Worm (Caenorhabditis elegans) whole organism, L1 larva: ENCODE data around the gene K11H12.11.

Experiments used
- ama-1 ChIP-seq: fragments of 150-350 bp; optimal IDR thresholded peaks from 2 replicates; lab custom pipeline; 2014
- ceh-82 ChIP-seq, 3 experiments: fragments of 150-350 bp in 1 of 3; sonication (generic microtip) in 2 of 3; optimal IDR thresholded peaks; 2 replicates each; lab custom pipeline; 2014 to 2017; ENCODE audit warnings: missing biosample characterization in 3 of 3, missing genetic modification characterization in 3 of 3
- fos-1 ChIP-seq: fragments of 150-350 bp; optimal IDR thresholded peaks from 2 replicates; lab custom pipeline; 2014; ENCODE audit warnings: missing biosample characterization, missing genetic modification characterization
- isw-1 ChIP-seq: fragments of 200-800 bp; sonication (Bioruptor generic); IDR thresholded peaks from 2 replicates; pipeline ENCODE4 v1.3.6; 2022; ENCODE audit warnings: missing genetic modification characterization, missing compliant biosample characterization
- lin-15B ChIP-seq: fragments of 150-350 bp; sonication (generic microtip); optimal IDR thresholded peaks from 3 replicates; lab custom pipeline; 2014; ENCODE audit warnings: missing biosample characterization, missing genetic modification characterization
- mab-9 ChIP-seq: fragments of 200-800 bp; sonication (Bioruptor generic); IDR thresholded peaks from 2 replicates; pipeline ENCODE4 v1.3.6; 2022; ENCODE audit warnings: missing genetic modification reagents, missing genetic modification characterization, missing compliant biosample characterization
- mdl-1 ChIP-seq, 2 experiments: fragments of 150-350 bp; optimal IDR thresholded peaks; 2 replicates each; lab custom pipeline; 2014 to 2017; ENCODE audit warnings: missing biosample characterization in 2 of 2, missing genetic modification characterization in 2 of 2, inconsistent platforms in 1 of 2
- skn-1 ChIP-seq: fragments of 150-350 bp; optimal IDR thresholded peaks from 2 replicates; lab custom pipeline; 2014; ENCODE audit warnings: missing biosample characterization, missing genetic modification characterization
- unc-130 ChIP-seq: fragments of 150-350 bp; optimal IDR thresholded peaks from 2 replicates; lab custom pipeline; 2017; ENCODE audit warnings: missing biosample characterization, missing genetic modification characterization, inconsistent platforms
- unc-98 ChIP-seq: fragments of 200-800 bp; sonication (Bioruptor generic); IDR thresholded peaks from 2 replicates; pipeline ENCODE4 v1.3.6; 2022; ENCODE audit warnings: missing genetic modification characterization, missing compliant biosample characterization

DNA sequence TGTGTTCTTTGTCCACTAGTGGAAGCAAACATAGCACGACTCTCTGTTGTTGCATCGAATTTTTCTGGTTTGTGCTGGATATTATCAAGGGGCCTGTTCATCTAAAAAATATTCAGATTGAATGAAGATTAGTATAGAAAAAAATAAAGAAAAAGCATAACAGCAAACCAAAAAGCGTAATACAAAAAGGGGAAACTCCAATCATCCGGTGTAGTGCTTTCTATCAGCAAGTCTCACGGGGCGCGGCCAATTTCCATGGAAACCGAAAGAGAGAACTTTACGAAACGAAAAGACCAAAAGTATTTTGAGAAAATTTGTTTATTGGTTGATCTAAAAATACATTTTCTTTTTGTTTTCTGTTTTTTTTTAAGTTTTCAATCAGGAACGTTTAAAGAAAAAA lies 27.9 kb upstream of the K11H12.11 start, which contains the start of gene Y55F3C.17:
- TF ChIP-seq unc-130 (tag; lab: Kevin White, UChicago) (no peak), skn-1 (no peak), lin-15B (tag; lab: Kevin White, UChicago) (no peak), fos-1 (tag; lab: Kevin White, UChicago) (no peak), ceh-82 (tag; optimal IDR thresholded peaks at IDR 0.05; lab: Kevin White, UChicago) (no peak), ama-1 (lab: Kevin White, UChicago) (no peak), unc-98 (GFP tag; lab: Robert Waterston, UW) (no peak), mab-9 (GFP tag; lab: Robert Waterston, UW) (no peak), isw-1 (GFP tag; lab: Robert Waterston, UW) (no peak), mdl-1 (tag; optimal IDR thresholded peaks at IDR 0.05; lab: Kevin White, UChicago) (no peak)
